Fruit fly (Drosophila melanogaster) whole organism, embryonic: ENCODE data around the gene CG7530.

Experiments used
- B-H1 ChIP-seq: fragments of 200-800 bp; sonication (Bioruptor generic); IDR thresholded peaks from 3 replicates; pipeline ENCODE4 v1.3.6; 2022; ENCODE audit warnings: missing biosample characterization, missing genetic modification characterization
- CG10366 ChIP-seq: fragments of 200-800 bp; sonication (Bioruptor generic); IDR thresholded peaks from 2 replicates; pipeline ENCODE4 v1.3.6; 2022; ENCODE audit warnings: missing biosample characterization, missing genetic modification characterization
- CG12769 ChIP-seq: fragments of 200-800 bp; sonication (Bioruptor generic); optimal IDR thresholded peaks from 2 replicates; lab custom pipeline; 2019; ENCODE audit warnings: missing biosample characterization, mild to moderate bottlenecking, missing genetic modification characterization, moderate library complexity
- CG13775 ChIP-seq: fragments of 200-800 bp; sonication (Bioruptor generic); optimal IDR thresholded peaks from 3 replicates; lab custom pipeline; 2017; ENCODE audit warnings: missing biosample characterization, mild to moderate bottlenecking, missing genetic modification characterization
- CG15479 ChIP-seq: fragments of 200-800 bp; sonication (Bioruptor generic); optimal IDR thresholded peaks from 3 replicates; lab custom pipeline; 2019; ENCODE audit warnings: missing biosample characterization, mild to moderate bottlenecking, missing genetic modification characterization, moderate library complexity
- CG15696 ChIP-seq: fragments of 200-800 bp; sonication (Bioruptor generic); optimal IDR thresholded peaks from 2 replicates; lab custom pipeline; 2019; ENCODE audit warnings: missing biosample characterization, mild to moderate bottlenecking, missing genetic modification characterization, moderate library complexity
- CG17802 ChIP-seq: fragments of 200-800 bp; sonication (Bioruptor generic); optimal IDR thresholded peaks from 2 replicates; lab custom pipeline; 2018; ENCODE audit warnings: missing biosample characterization, mild to moderate bottlenecking, missing genetic modification characterization, moderate library complexity
- CG18764 ChIP-seq: fragments of 200-800 bp; sonication (Bioruptor generic); optimal IDR thresholded peaks from 3 replicates; lab custom pipeline; 2016; ENCODE audit warnings: missing biosample characterization, missing genetic modification characterization
- CG34224 ChIP-seq: fragments of 200-800 bp; sonication (Bioruptor generic); IDR thresholded peaks from 3 replicates; pipeline ENCODE4 v1.3.6; 2022; ENCODE audit warnings: missing biosample characterization, missing genetic modification characterization; ENCODE audit not compliant: partially characterized antibody
- CG4328 ChIP-seq: fragments of 200-800 bp; sonication (Bioruptor generic); optimal IDR thresholded peaks from 3 replicates; lab custom pipeline; 2017; ENCODE audit warnings: missing biosample characterization, missing genetic modification reagents, missing genetic modification characterization
- CG4360 ChIP-seq: fragments of 200-800 bp; sonication (Bioruptor generic); IDR thresholded peaks from 2 replicates; pipeline ENCODE4 v1.3.6; 2022; ENCODE audit warnings: missing biosample characterization, missing genetic modification characterization
- CG4820 ChIP-seq: fragments of 200-800 bp; sonication (Bioruptor generic); optimal IDR thresholded peaks from 3 replicates; lab custom pipeline; 2016; ENCODE audit warnings: missing biosample characterization, missing genetic modification characterization
- CG7928 ChIP-seq: fragments of 200-800 bp; sonication (Bioruptor generic); optimal IDR thresholded peaks from 2 replicates; lab custom pipeline; 2017; ENCODE audit warnings: missing biosample characterization, mild to moderate bottlenecking, missing genetic modification characterization
- CG7963 ChIP-seq: fragments of 200-800 bp; sonication (Bioruptor generic); IDR thresholded peaks from 3 replicates; pipeline ENCODE4 v1.3.6; 2022; ENCODE audit warnings: missing biosample characterization, missing genetic modification characterization; ENCODE audit not compliant: partially characterized antibody
- CG8924 ChIP-seq: fragments of 200-800 bp; optimal IDR thresholded peaks from 3 replicates; lab custom pipeline; 2019; ENCODE audit warnings: missing biosample characterization, mild to moderate bottlenecking, missing genetic modification characterization, moderate library complexity
- CG9437 ChIP-seq: fragments of 200-800 bp; sonication (Bioruptor generic); optimal IDR thresholded peaks from 2 replicates; lab custom pipeline; 2018; ENCODE audit warnings: missing biosample characterization, mild to moderate bottlenecking, missing genetic modification characterization
- Chrac-16 ChIP-seq: fragments of 200-800 bp; sonication (Bioruptor generic); optimal IDR thresholded peaks from 3 replicates; lab custom pipeline; 2016; ENCODE audit warnings: missing biosample characterization, missing genetic modification characterization
- CoRest ChIP-seq: fragments of 200-800 bp; sonication (Bioruptor generic); optimal IDR thresholded peaks from 3 replicates; lab custom pipeline; 2018; ENCODE audit warnings: missing biosample characterization, mild to moderate bottlenecking, missing genetic modification characterization, moderate library complexity
- D19A ChIP-seq: fragments of 200-800 bp; optimal IDR thresholded peaks from 3 replicates; lab custom pipeline; 2019; ENCODE audit warnings: missing biosample characterization, mild to moderate bottlenecking, missing genetic modification characterization, moderate library complexity
- Dek ChIP-seq: fragments of 200-800 bp; sonication (Bioruptor generic); optimal IDR thresholded peaks from 3 replicates; lab custom pipeline; 2019; ENCODE audit warnings: missing biosample characterization, mild to moderate bottlenecking, missing genetic modification characterization, moderate library complexity
- Dip2 ChIP-seq: fragments of 200-800 bp; sonication (Bioruptor generic); IDR thresholded peaks from 2 replicates; pipeline ENCODE4 v1.3.6; 2022; ENCODE audit warnings: missing biosample characterization, missing genetic modification characterization
- Elba2 ChIP-seq: fragments of 200-800 bp; sonication (Bioruptor generic); optimal IDR thresholded peaks from 3 replicates; lab custom pipeline; 2016; ENCODE audit warnings: missing biosample characterization, missing genetic modification characterization
- Ets97D ChIP-seq: fragments of 200-800 bp; sonication (Bioruptor generic); optimal IDR thresholded peaks from 3 replicates; lab custom pipeline; 2016; ENCODE audit warnings: missing biosample characterization, missing genetic modification characterization
- H2.0 ChIP-seq: fragments of 200-800 bp; sonication (Bioruptor generic); IDR thresholded peaks from 2 replicates; pipeline ENCODE4 v1.3.6; 2022; ENCODE audit warnings: missing biosample characterization, missing genetic modification characterization
- Hsf ChIP-seq: fragments of 200-800 bp; sonication (Bioruptor generic); optimal IDR thresholded peaks from 3 replicates; lab custom pipeline; 2016; ENCODE audit warnings: missing biosample characterization, missing genetic modification characterization
- Kr ChIP-seq: fragments of 200-800 bp; sonication (Bioruptor generic); optimal IDR thresholded peaks from 2 replicates; lab custom pipeline; 2017; ENCODE audit warnings: missing biosample characterization, mild to moderate bottlenecking, missing genetic modification characterization
- Myb ChIP-seq: fragments of 200-800 bp; sonication (Bioruptor generic); optimal IDR thresholded peaks from 2 replicates; lab custom pipeline; 2016; ENCODE audit warnings: missing biosample characterization, missing genetic modification characterization
- PHDP ChIP-seq: fragments of 200-800 bp; sonication (Bioruptor generic); optimal IDR thresholded peaks from 3 replicates; lab custom pipeline; 2018; ENCODE audit warnings: missing biosample characterization, mild to moderate bottlenecking, missing genetic modification characterization, moderate library complexity
- Usf ChIP-seq: fragments of 200-800 bp; sonication (Bioruptor generic); optimal IDR thresholded peaks from 2 replicates; lab custom pipeline; 2017; ENCODE audit warnings: missing genotype, missing biosample characterization, missing genetic modification characterization
- Vsx1 ChIP-seq: fragments of 200-800 bp; sonication (Bioruptor generic); optimal IDR thresholded peaks from 2 replicates; lab custom pipeline; 2017; ENCODE audit warnings: missing biosample characterization, mild to moderate bottlenecking, missing genetic modification characterization, missing genetic modification reagents
- al ChIP-seq: fragments of 200-800 bp; sonication (Bioruptor generic); IDR thresholded peaks from 2 replicates; pipeline ENCODE4 v1.3.6; 2022; ENCODE audit warnings: missing biosample characterization, missing genetic modification characterization
- ap ChIP-seq: fragments of 200-800 bp; sonication (Bioruptor generic); IDR thresholded peaks from 2 replicates; pipeline ENCODE4 v1.3.6; 2022; ENCODE audit warnings: missing biosample characterization, missing genetic modification characterization
- bbx ChIP-seq: fragments of 200-800 bp; sonication (Bioruptor generic); IDR thresholded peaks from 2 replicates; pipeline ENCODE4 v1.3.6; 2022; ENCODE audit warnings: missing biosample characterization, missing genetic modification characterization; ENCODE audit not compliant: partially characterized antibody
- chm ChIP-seq: fragments of 200-800 bp; sonication (Bioruptor generic); IDR thresholded peaks from 2 replicates; pipeline ENCODE4 v1.3.6; 2022; ENCODE audit warnings: missing biosample characterization, missing genetic modification characterization
- dan ChIP-seq: fragments of 200-800 bp; sonication (Bioruptor generic); IDR thresholded peaks from 2 replicates; pipeline ENCODE4 v1.3.6; 2022; ENCODE audit warnings: missing biosample characterization, missing genetic modification characterization
- danr ChIP-seq: fragments of 200-800 bp; sonication (Bioruptor generic); IDR thresholded peaks from 2 replicates; pipeline ENCODE4 v1.3.6; 2022; ENCODE audit warnings: missing biosample characterization, missing genetic modification characterization
- dm ChIP-seq: fragments of 200-800 bp; sonication (Bioruptor generic); optimal IDR thresholded peaks from 3 replicates; lab custom pipeline; 2016; ENCODE audit warnings: missing biosample characterization, missing genetic modification characterization
- fu2 ChIP-seq: fragments of 200-800 bp; sonication (Bioruptor generic); optimal IDR thresholded peaks from 2 replicates; lab custom pipeline; 2016; ENCODE audit warnings: missing biosample characterization, missing genetic modification characterization
- h ChIP-seq: fragments of >200 bp; optimal IDR thresholded peaks from 2 replicates; lab custom pipeline; 2017
- kah ChIP-seq: fragments of 200-800 bp; sonication (Bioruptor generic); optimal IDR thresholded peaks from 2 replicates; lab custom pipeline; 2018; ENCODE audit warnings: missing biosample characterization, mild to moderate bottlenecking, missing genetic modification characterization
- lola ChIP-seq, 3 experiments: fragments of >200 bp in 2 of 3; fragments of 200-800 bp in 1 of 3; sonication (Bioruptor generic) in 1 of 3; optimal IDR thresholded peaks; 2 replicates each; lab custom pipeline; 2017 to 2019; ENCODE audit warnings: missing biosample characterization in 3 of 3, missing genetic modification characterization in 3 of 3, mild to moderate bottlenecking in 1 of 3, moderate library complexity in 1 of 3
- nau ChIP-seq: fragments of 200-800 bp; sonication (Bioruptor generic); optimal IDR thresholded peaks from 3 replicates; lab custom pipeline; 2017; ENCODE audit warnings: missing biosample characterization, mild to moderate bottlenecking, missing genetic modification characterization, missing genetic modification reagents
- nerfin-2 ChIP-seq: fragments of 200-800 bp; sonication (Bioruptor generic); IDR thresholded peaks from 2 replicates; pipeline ENCODE4 v1.3.6; 2022; ENCODE audit warnings: missing biosample characterization, missing genetic modification characterization; ENCODE audit not compliant: partially characterized antibody
- pita ChIP-seq: fragments of 200-800 bp; sonication (Bioruptor generic); optimal IDR thresholded peaks from 2 replicates; lab custom pipeline; 2017; ENCODE audit warnings: missing biosample characterization, mild to moderate bottlenecking, missing genetic modification characterization
- ranshi ChIP-seq: fragments of 200-800 bp; sonication (Bioruptor generic); IDR thresholded peaks from 2 replicates; pipeline ENCODE4 v1.3.6; 2022; ENCODE audit warnings: missing biosample characterization, missing genetic modification characterization
- rib ChIP-seq: fragments of 200-800 bp; sonication (Bioruptor generic); IDR thresholded peaks from 2 replicates; pipeline ENCODE4 v1.3.6; 2022; ENCODE audit warnings: missing biosample characterization, missing genetic modification characterization
- seq ChIP-seq: fragments of 200-800 bp; sonication (Bioruptor generic); IDR thresholded peaks from 2 replicates; pipeline ENCODE4 v1.3.6; 2022; ENCODE audit warnings: missing biosample characterization, missing genetic modification characterization
- sisA ChIP-seq: fragments of 200-800 bp; sonication (Bioruptor generic); IDR thresholded peaks from 2 replicates; pipeline ENCODE4 v1.3.6; 2022; ENCODE audit warnings: missing biosample characterization, missing genetic modification characterization
- sob ChIP-seq: fragments of 200-800 bp; sonication (Bioruptor generic); IDR thresholded peaks from 2 replicates; pipeline ENCODE4 v1.3.6; 2022; ENCODE audit warnings: missing biosample characterization, missing genetic modification characterization
- vfl ChIP-seq: fragments of 200-800 bp; sonication (Bioruptor generic); optimal IDR thresholded peaks from 2 replicates; lab custom pipeline; 2016; ENCODE audit warnings: missing biosample characterization, missing genetic modification characterization
- vvl ChIP-seq: fragments of 200-800 bp; sonication (Bioruptor generic); IDR thresholded peaks from 2 replicates; pipeline ENCODE4 v1.3.6; 2022; ENCODE audit warnings: missing biosample characterization, missing genetic modification characterization

The CG7530 gene

dm6 chr3R:14696949-14697513, 34.3 kb downstream of the CG7530 start, which contains the start of gene Meltrin (continued):
- TF ChIP-seq Kr (GFP tag; lab: Kevin White, UChicago) (no peak), D19A (tag; lab: Kevin White, UChicago) (peak; percentile 56), rib (GFP tag; lab: Robert Waterston, UW) (no peak), CG7928 (no peak), CG10366 (GFP tag; lab: Robert Waterston, UW) (no peak), chm (no peak), danr (no peak), fu2 (GFP tag; lab: Kevin White, UChicago) (no peak), kah (GFP tag; lab: Kevin White, UChicago) (peak; percentile 35), ranshi (GFP tag; lab: Robert Waterston, UW) (no peak), CG18764 (GFP tag; lab: Kevin White, UChicago) (no peak), H2.0 (no peak), Elba2 (GFP tag; lab: Kevin White, UChicago) (peak; percentile 98), CG4328 (GFP tag; lab: Kevin White, UChicago) (peak; percentile 29), bbx (no peak), Usf (no peak), CG17802 (tag; lab: Kevin White, UChicago) (no peak), PHDP (peak; percentile 54), h (lab: Kevin White, UChicago) (no peak), CG15479 (peak; percentile 75), vfl (GFP tag; lab: Kevin White, UChicago) (peak; percentile 54), CG7963 (GFP tag; lab: Robert Waterston, UW) (no peak), dm (GFP tag; lab: Kevin White, UChicago) (peak; percentile 34), lola (GFP tag; optimal IDR thresholded peaks at IDR 0.05; lab: Kevin White, UChicago) (peak in 1 of 3 experiments; percentile 13), ap (GFP tag; lab: Robert Waterston, UW) (no peak), CG4360 (GFP tag; lab: Robert Waterston, UW) (no peak), CG4820 (GFP tag; lab: Kevin White, UChicago) (no peak), Ets97D (GFP tag; lab: Kevin White, UChicago) (peak; percentile 77), pita (GFP tag; lab: Kevin White, UChicago) (peak; percentile 96), Chrac-16 (GFP tag; lab: Kevin White, UChicago) (no peak), Dip2 (no peak), seq (GFP tag; lab: Robert Waterston, UW) (no peak), CG8924 (tag; lab: Kevin White, UChicago) (peak; percentile 81), CoRest (peak; percentile 63), CG15696 (tag; lab: Kevin White, UChicago) (peak; percentile 2), CG9437 (no peak), Hsf (GFP tag; lab: Kevin White, UChicago) (peak; percentile 4), Myb (peak; percentile 70), nau (peak; percentile 3), CG12769 (tag; lab: Kevin White, UChicago) (peak; percentile 70), dan (GFP tag; lab: Robert Waterston, UW) (no peak), Vsx1 (GFP tag; lab: Kevin White, UChicago) (peak; percentile 10), vvl (GFP tag; lab: Robert Waterston, UW) (no peak), CG13775 (GFP tag; lab: Kevin White, UChicago) (peak; percentile 47), CG34224 (no peak), nerfin-2 (GFP tag; lab: Robert Waterston, UW) (no peak), al (no peak), sob (GFP tag; lab: Robert Waterston, UW) (no peak), sisA (GFP tag; lab: Robert Waterston, UW) (no peak), Dek (tag; lab: Kevin White, UChicago) (peak; percentile 64), B-H1 (GFP tag; lab: Robert Waterston, UW) (no peak)
